Worm (Caenorhabditis elegans) whole organism, early embryonic: ENCODE results near the gene T07D3.2.
A peak's percentile ranks its signal among the peaks of the same experiment; 100 is the strongest.

Experiments
- B0310.2 ChIP-seq: sonication (generic microtip); optimal IDR thresholded peaks from 2 replicates; lab custom pipeline; 2016; ENCODE audit warnings: mild to moderate bottlenecking, missing genetic modification characterization, missing compliant biosample characterization
- F13C5.2 ChIP-seq: sonication (generic microtip); optimal IDR thresholded peaks from 2 replicates; lab custom pipeline; 2017; ENCODE audit warnings: mild to moderate bottlenecking, missing genetic modification characterization, inconsistent platforms, missing compliant biosample characterization
- aly-1 ChIP-seq: sonication (generic microtip); optimal IDR thresholded peaks from 2 replicates; lab custom pipeline; 2016; ENCODE audit warnings: missing genetic modification characterization, missing compliant biosample characterization
- ama-1 ChIP-seq: fragments of 150-350 bp; optimal IDR thresholded peaks from 2 replicates; lab custom pipeline; 2014
- ceh-13 ChIP-seq: fragments of 200-800 bp; sonication (Bioruptor generic); optimal IDR thresholded peaks from 2 replicates; lab custom pipeline; 2018; ENCODE audit warnings: mild to moderate bottlenecking, missing genetic modification characterization, missing compliant biosample characterization
- ceh-36 ChIP-seq: sonication (generic microtip); optimal IDR thresholded peaks from 2 replicates; lab custom pipeline; 2016; ENCODE audit warnings: missing genetic modification characterization, inconsistent platforms, missing compliant biosample characterization
- ets-7 ChIP-seq: sonication (generic microtip); optimal IDR thresholded peaks from 2 replicates; lab custom pipeline; 2016; ENCODE audit warnings: missing genotype, missing genetic modification characterization, missing compliant biosample characterization
- flt-1 ChIP-seq: fragments of 200-800 bp; sonication (Bioruptor generic); IDR thresholded peaks from 2 replicates; pipeline ENCODE4 v1.3.6; 2022; ENCODE audit warnings: missing genetic modification characterization, missing compliant biosample characterization
- hmbx-1 ChIP-seq: sonication (generic microtip); optimal IDR thresholded peaks from 2 replicates; lab custom pipeline; 2016; ENCODE audit warnings: mild to moderate bottlenecking, missing genetic modification characterization, missing compliant biosample characterization
- hmg-4 ChIP-seq: fragments of 200-800 bp; sonication (Bioruptor generic); optimal IDR thresholded peaks from 2 replicates; lab custom pipeline; 2018; ENCODE audit warnings: mild to moderate bottlenecking, missing genetic modification characterization, missing compliant biosample characterization
- hnd-1 ChIP-seq: sonication (generic microtip); optimal IDR thresholded peaks from 2 replicates; lab custom pipeline; 2016; ENCODE audit warnings: missing genetic modification characterization, missing compliant biosample characterization
- pes-1 ChIP-seq: fragments of 200-800 bp; sonication (Bioruptor generic); IDR thresholded peaks from 2 replicates; pipeline ENCODE4 v1.3.6; 2022; ENCODE audit warnings: missing genetic modification reagents, missing genetic modification characterization, missing compliant biosample characterization
- scrt-1 ChIP-seq: fragments of 200-800 bp; sonication (Bioruptor generic); IDR thresholded peaks from 2 replicates; pipeline ENCODE4 v1.3.6; 2022; ENCODE audit warnings: missing genetic modification characterization, missing compliant biosample characterization
- sea-1 ChIP-seq: fragments of 200-800 bp; sonication (Bioruptor generic); conservative IDR thresholded peaks from 2 replicates; pipeline ENCODE4 v1.3.6; 2022; ENCODE audit warnings: missing genetic modification characterization, missing compliant biosample characterization
- tbx-11 ChIP-seq: fragments of 200-800 bp; sonication (Bioruptor generic); IDR thresholded peaks from 2 replicates; pipeline ENCODE4 v1.3.6; 2022; ENCODE audit warnings: missing genetic modification characterization, missing compliant biosample characterization
- tbx-37 ChIP-seq: fragments of 200-800 bp; sonication (Bioruptor generic); conservative IDR thresholded peaks from 2 replicates; pipeline ENCODE4 v1.3.6; 2022; ENCODE audit warnings: missing genetic modification reagents, missing genetic modification characterization, missing compliant biosample characterization
- tra-4 ChIP-seq: sonication (generic microtip); optimal IDR thresholded peaks from 2 replicates; lab custom pipeline; 2017; ENCODE audit warnings: missing genetic modification characterization, missing compliant biosample characterization

The T07D3.2 gene

ce11 chrII:880666-881226 is 21.0 kb upstream of the T07D3.2 start:
- TF ChIP-seq sea-1 (GFP tag; lab: Robert Waterston, UW): no peak
- no peak for TF ChIP-seq B0310.2 (tag; lab: Kevin White, UChicago)

- no peak for TF ChIP-seq hmbx-1
Observed at ce11 chrII:884204-884603, 17.5 kb upstream of the T07D3.2 start.

ce11 chrII:888024-888423 is 13.7 kb upstream of the T07D3.2 start, which contains the start of gene T07D3.4:
Gene T07D3.4, plus strand, starts transcription at chrII:888309.
- TF ChIP-seq tra-4 (tag; lab: Kevin White, UChicago) (no peak), tbx-11 (GFP tag; lab: Robert Waterston, UW) (no peak), F13C5.2 (tag; lab: Kevin White, UChicago) (no peak), hnd-1 (no peak), ama-1 (lab: Kevin White, UChicago) (no peak), aly-1 (tag; lab: Kevin White, UChicago) (no peak), hmg-4 (GFP tag; lab: Kevin White, UChicago) (no peak), B0310.2 (tag; lab: Kevin White, UChicago) (no peak), ceh-36 (tag; lab: Kevin White, UChicago) (no peak), ets-7 (no peak), pes-1 (GFP tag; lab: Robert Waterston, UW) (no peak), scrt-1 (GFP tag; lab: Robert Waterston, UW) (no peak), hmbx-1 (no peak), ceh-13 (no peak), sea-1 (GFP tag; lab: Robert Waterston, UW) (no peak), tbx-37 (no peak), flt-1 (GFP tag; lab: Robert Waterston, UW) (no peak)

- no peak for TF ChIP-seq ets-7
- TF ChIP-seq pes-1 (GFP tag; lab: Robert Waterston, UW): no peak
Observed at ce11 chrII:900720-901332, 906 bp upstream of the T07D3.2 start, which contains the start of gene T07D3.9. Gene T07D3.9, minus strand, starts transcription at chrII:900913.

ce11 chrII:905335-905734 is 3.6 kb downstream of the T07D3.2 start:
- no peak for TF ChIP-seq tbx-11 (GFP tag; lab: Robert Waterston, UW)
- TF ChIP-seq sea-1 (GFP tag; lab: Robert Waterston, UW): 0 out of 2 replicates have a peak, but pooled peaks have one; percentile 29
- TF ChIP-seq pes-1 (GFP tag; lab: Robert Waterston, UW): peak; percentile 37; the same call in 1 of the 2 replicates
- no peak for TF ChIP-seq aly-1 (tag; lab: Kevin White, UChicago)
- no peak for TF ChIP-seq ceh-36 (tag; lab: Kevin White, UChicago)
- no peak for TF ChIP-seq ama-1 (lab: Kevin White, UChicago)
- TF ChIP-seq ets-7: no peak
- no peak for TF ChIP-seq flt-1 (GFP tag; lab: Robert Waterston, UW)
- TF ChIP-seq hmbx-1: no peak
- no peak for TF ChIP-seq hnd-1
- TF ChIP-seq tbx-37: no peak
- TF ChIP-seq ceh-13: no peak
- no peak for TF ChIP-seq hmg-4 (GFP tag; lab: Kevin White, UChicago)

- TF ChIP-seq ceh-13 (no peak), sea-1 (GFP tag; lab: Robert Waterston, UW) (no peak), hmg-4 (GFP tag; lab: Kevin White, UChicago) (no peak), aly-1 (tag; lab: Kevin White, UChicago) (no peak), pes-1 (GFP tag; lab: Robert Waterston, UW) (no peak), scrt-1 (GFP tag; lab: Robert Waterston, UW) (no peak), tbx-37 (no peak)
Observed at ce11 chrII:909554-909953, 7.8 kb downstream of the T07D3.2 start, which contains the start of the genes fbxc-24 and fbxc-27. Gene fbxc-24, minus strand, starts transcription at chrII:909654. Gene fbxc-27, plus strand, starts transcription at chrII:909769.

ce11 chrII:911680-912079 is 9.9 kb downstream of the T07D3.2 start, which contains the start of gene fbxc-31:
Gene fbxc-31, plus strand, starts transcription at chrII:911980.
- TF ChIP-seq hmg-4 (GFP tag; lab: Kevin White, UChicago): no peak
- no peak for TF ChIP-seq ceh-36 (tag; lab: Kevin White, UChicago)
- no peak for TF ChIP-seq sea-1 (GFP tag; lab: Robert Waterston, UW)

ce11 chrII:913222-913722 is 11.5 kb downstream of the T07D3.2 start, which contains the start of gene fbxc-33:
Gene fbxc-33, plus strand, starts transcription at chrII:913672.
- TF ChIP-seq ama-1 (lab: Kevin White, UChicago) (no peak), tbx-37 (no peak), scrt-1 (GFP tag; lab: Robert Waterston, UW) (no peak), aly-1 (tag; lab: Kevin White, UChicago) (no peak), ceh-36 (tag; lab: Kevin White, UChicago) (no peak), hnd-1 (no peak), sea-1 (GFP tag; lab: Robert Waterston, UW) (no peak), pes-1 (GFP tag; lab: Robert Waterston, UW) (no peak), B0310.2 (tag; lab: Kevin White, UChicago) (no peak), hmg-4 (GFP tag; lab: Kevin White, UChicago) (no peak), tra-4 (tag; lab: Kevin White, UChicago) (no peak), flt-1 (GFP tag; lab: Robert Waterston, UW) (no peak), ceh-13 (no peak), tbx-11 (GFP tag; lab: Robert Waterston, UW) (no peak), ets-7 (no peak), F13C5.2 (tag; lab: Kevin White, UChicago) (no peak), hmbx-1 (no peak)
